Fruit fly (Drosophila melanogaster) whole organism, embryonic: ENCODE results near the gene Ugt37D1.

ENCODE experiments used
- Antp ChIP-seq: fragments of 200-800 bp; sonication (Bioruptor generic); optimal IDR thresholded peaks from 3 replicates; lab custom pipeline; 2016; ENCODE audit warnings: missing biosample characterization, missing genetic modification characterization
- B-H1 ChIP-seq: fragments of 200-800 bp; sonication (Bioruptor generic); IDR thresholded peaks from 3 replicates; pipeline ENCODE4 v1.3.6; 2022; ENCODE audit warnings: missing biosample characterization, missing genetic modification characterization
- CG10267 ChIP-seq: fragments of 200-800 bp; sonication (Bioruptor generic); optimal IDR thresholded peaks from 2 replicates; lab custom pipeline; 2018; ENCODE audit warnings: missing biosample characterization, mild to moderate bottlenecking, missing genetic modification characterization, moderate library complexity
- CG10543 ChIP-seq: fragments of 200-800 bp; sonication (Bioruptor generic); optimal IDR thresholded peaks from 3 replicates; lab custom pipeline; 2017; ENCODE audit warnings: missing biosample characterization, mild to moderate bottlenecking, missing genetic modification characterization, moderate library complexity
- CG18476 ChIP-seq: fragments of 200-800 bp; sonication (Bioruptor generic); optimal IDR thresholded peaks from 2 replicates; lab custom pipeline; 2016; ENCODE audit warnings: missing biosample characterization, mild to moderate bottlenecking, missing genetic modification characterization
- CG2712 ChIP-seq: fragments of 200-800 bp; optimal IDR thresholded peaks from 3 replicates; lab custom pipeline; 2019; ENCODE audit warnings: missing biosample characterization, mild to moderate bottlenecking, missing genetic modification characterization, moderate library complexity
- CG2875 ChIP-seq: fragments of 200-800 bp; sonication (Bioruptor generic); optimal IDR thresholded peaks from 2 replicates; lab custom pipeline; 2017; ENCODE audit warnings: missing biosample characterization, mild to moderate bottlenecking, missing genetic modification characterization, missing genetic modification reagents
- CG34224 ChIP-seq: fragments of 200-800 bp; sonication (Bioruptor generic); IDR thresholded peaks from 3 replicates; pipeline ENCODE4 v1.3.6; 2022; ENCODE audit warnings: missing biosample characterization, missing genetic modification characterization; ENCODE audit not compliant: partially characterized antibody
- CG4617 ChIP-seq: fragments of 200-800 bp; sonication (Bioruptor generic); optimal IDR thresholded peaks from 3 replicates; lab custom pipeline; 2016; ENCODE audit warnings: missing biosample characterization, missing genetic modification characterization, borderline replicate concordance
- CG6683 ChIP-seq: fragments of 200-800 bp; sonication (Bioruptor generic); optimal IDR thresholded peaks from 2 replicates; lab custom pipeline; 2017; ENCODE audit warnings: missing biosample characterization, mild to moderate bottlenecking, missing genetic modification characterization, missing genetic modification reagents
- CG8924 ChIP-seq: fragments of 200-800 bp; optimal IDR thresholded peaks from 3 replicates; lab custom pipeline; 2019; ENCODE audit warnings: missing biosample characterization, mild to moderate bottlenecking, missing genetic modification characterization, moderate library complexity
- CG9932 ChIP-seq: fragments of 200-800 bp; sonication (Bioruptor generic); IDR thresholded peaks from 2 replicates; pipeline ENCODE4 v1.3.6; 2022; ENCODE audit warnings: missing biosample characterization, missing genetic modification characterization
- Camta ChIP-seq: fragments of 200-800 bp; sonication (Bioruptor generic); optimal IDR thresholded peaks from 2 replicates; lab custom pipeline; 2016; ENCODE audit warnings: missing biosample characterization, missing genetic modification characterization
- E2f1 ChIP-seq: fragments of 200-800 bp; sonication (Bioruptor generic); IDR thresholded peaks from 2 replicates; pipeline ENCODE4 v1.3.6; 2022; ENCODE audit warnings: missing biosample characterization, missing genetic modification characterization
- ERR ChIP-seq: fragments of 200-800 bp; sonication (Bioruptor generic); optimal IDR thresholded peaks from 2 replicates; lab custom pipeline; 2016; ENCODE audit warnings: missing biosample characterization, missing genetic modification characterization
- HLH54F ChIP-seq: fragments of 200-800 bp; sonication (Bioruptor generic); optimal IDR thresholded peaks from 3 replicates; lab custom pipeline; 2016; ENCODE audit warnings: missing biosample characterization, missing genetic modification characterization
- Lpt ChIP-seq: fragments of >200 bp; optimal IDR thresholded peaks from 2 replicates; lab custom pipeline; 2018; ENCODE audit warnings: missing biosample characterization, missing genetic modification characterization
- NC2α ChIP-seq: fragments of 200-800 bp; sonication (Bioruptor generic); optimal IDR thresholded peaks from 2 replicates; lab custom pipeline; 2016; ENCODE audit warnings: missing biosample characterization, missing genetic modification characterization
- Opbp ChIP-seq: fragments of 200-800 bp; sonication (Bioruptor generic); IDR thresholded peaks from 3 replicates; pipeline ENCODE4 v1.3.6; 2022; ENCODE audit warnings: missing biosample characterization, missing genetic modification characterization; ENCODE audit not compliant: partially characterized antibody
- Spps ChIP-seq: fragments of 200-800 bp; sonication (Bioruptor generic); optimal IDR thresholded peaks from 2 replicates; lab custom pipeline; 2018; ENCODE audit warnings: missing biosample characterization, mild to moderate bottlenecking, missing genetic modification characterization
- Sry-δ ChIP-seq: fragments of 200-800 bp; sonication (Bioruptor generic); optimal IDR thresholded peaks from 2 replicates; lab custom pipeline; 2016; ENCODE audit warnings: missing biosample characterization, missing genetic modification characterization
- amos ChIP-seq: fragments of 200-800 bp; sonication (Bioruptor generic); IDR thresholded peaks from 2 replicates; pipeline ENCODE4 v1.3.6; 2022; ENCODE audit warnings: missing biosample characterization, missing genetic modification characterization; ENCODE audit not compliant: partially characterized antibody
- ap ChIP-seq: fragments of 200-800 bp; sonication (Bioruptor generic); IDR thresholded peaks from 2 replicates; pipeline ENCODE4 v1.3.6; 2022; ENCODE audit warnings: missing biosample characterization, missing genetic modification characterization
- ash1 ChIP-seq: fragments of 200-800 bp; sonication (Bioruptor generic); optimal IDR thresholded peaks from 2 replicates; lab custom pipeline; 2018; ENCODE audit warnings: missing biosample characterization, mild to moderate bottlenecking, missing genetic modification characterization
- cato ChIP-seq: fragments of 200-800 bp; sonication (Bioruptor generic); optimal IDR thresholded peaks from 2 replicates; lab custom pipeline; 2016; ENCODE audit warnings: missing biosample characterization, missing genetic modification characterization, borderline replicate concordance
- chinmo ChIP-seq: fragments of 200-800 bp; sonication (Bioruptor generic); IDR thresholded peaks from 4 replicates; pipeline ENCODE4 v1.3.6; 2022; ENCODE audit warnings: missing biosample characterization, missing genetic modification characterization; ENCODE audit not compliant: partially characterized antibody
- chm ChIP-seq: fragments of 200-800 bp; sonication (Bioruptor generic); IDR thresholded peaks from 2 replicates; pipeline ENCODE4 v1.3.6; 2022; ENCODE audit warnings: missing biosample characterization, missing genetic modification characterization
- chn ChIP-seq: fragments of 200-800 bp; sonication (Bioruptor generic); optimal IDR thresholded peaks from 2 replicates; lab custom pipeline; 2016; ENCODE audit warnings: missing biosample characterization, missing genetic modification characterization
- da ChIP-seq: fragments of 200-800 bp; sonication (Bioruptor generic); optimal IDR thresholded peaks from 2 replicates; lab custom pipeline; 2016; ENCODE audit warnings: missing biosample characterization, missing genetic modification characterization
- dati ChIP-seq: fragments of 200-800 bp; sonication (Bioruptor generic); IDR thresholded peaks from 2 replicates; pipeline ENCODE4 v1.3.6; 2022; ENCODE audit warnings: missing biosample characterization, missing genetic modification characterization
- ems ChIP-seq: fragments of 200-800 bp; sonication (Bioruptor generic); optimal IDR thresholded peaks from 3 replicates; lab custom pipeline; 2016; ENCODE audit warnings: missing biosample characterization, missing genetic modification characterization
- en ChIP-seq: fragments of 200-800 bp; sonication (Bioruptor generic); optimal IDR thresholded peaks from 2 replicates; lab custom pipeline; 2016; ENCODE audit warnings: missing biosample characterization, missing genetic modification characterization
- ham ChIP-seq: fragments of 200-800 bp; sonication (Bioruptor generic); IDR thresholded peaks from 2 replicates; pipeline ENCODE4 v1.3.6; 2022; ENCODE audit warnings: missing biosample characterization, missing genetic modification characterization
- hb ChIP-seq: fragments of 200-800 bp; sonication (Bioruptor generic); IDR thresholded peaks from 3 replicates; pipeline ENCODE4 v1.3.6; 2022; ENCODE audit warnings: missing biosample characterization, missing genetic modification characterization; ENCODE audit not compliant: partially characterized antibody
- insv ChIP-seq, 2 experiments: fragments of 200-800 bp; sonication (Bioruptor generic); optimal IDR thresholded peaks; 3 replicates each; lab custom pipeline; 2016 to 2018; ENCODE audit warnings: missing biosample characterization in 2 of 2, missing genetic modification characterization in 2 of 2
- jigr1 ChIP-seq: fragments of 200-800 bp; sonication (Bioruptor generic); IDR thresholded peaks from 3 replicates; pipeline ENCODE4 v1.3.6; 2022; ENCODE audit warnings: missing biosample characterization, missing genetic modification characterization
- pan ChIP-seq, 4 experiments: fragments of >200 bp in 3 of 4; fragments of 200-800 bp in 1 of 4; sonication (Bioruptor generic) in 1 of 4; optimal IDR thresholded peaks in 3 of 4; IDR thresholded peaks in 1 of 4; 2 replicates each; pipeline versions ENCODE4 v1.3.6 to Lab custom; 2017 to 2022; ENCODE audit warnings: missing biosample characterization in 2 of 4, missing genetic modification characterization in 2 of 4, mixed read lengths in 1 of 4
- pum ChIP-seq: fragments of 200-800 bp; sonication (Bioruptor generic); optimal IDR thresholded peaks from 2 replicates; lab custom pipeline; 2016; ENCODE audit warnings: missing biosample characterization, missing genetic modification characterization
- pzg ChIP-seq: fragments of 200-800 bp; sonication (Bioruptor generic); optimal IDR thresholded peaks from 3 replicates; lab custom pipeline; 2018; ENCODE audit warnings: missing biosample characterization, mild to moderate bottlenecking, missing genetic modification characterization, moderate library complexity
- repo ChIP-seq: fragments of 200-800 bp; sonication (Bioruptor generic); optimal IDR thresholded peaks from 2 replicates; lab custom pipeline; 2016; ENCODE audit warnings: missing biosample characterization, missing genetic modification characterization
- rib ChIP-seq: fragments of 200-800 bp; sonication (Bioruptor generic); IDR thresholded peaks from 2 replicates; pipeline ENCODE4 v1.3.6; 2022; ENCODE audit warnings: missing biosample characterization, missing genetic modification characterization
- scrt ChIP-seq: fragments of 200-800 bp; sonication (Bioruptor generic); optimal IDR thresholded peaks from 2 replicates; lab custom pipeline; 2018; ENCODE audit warnings: missing biosample characterization, mild to moderate bottlenecking, missing genetic modification characterization, moderate library complexity
- sim ChIP-seq: fragments of 200-800 bp; sonication (Bioruptor generic); IDR thresholded peaks from 2 replicates; pipeline ENCODE4 v1.3.6; 2022; ENCODE audit warnings: missing biosample characterization, missing genetic modification characterization
- sna ChIP-seq: fragments of 200-800 bp; sonication (Bioruptor generic); IDR thresholded peaks from 2 replicates; pipeline ENCODE4 v1.3.6; 2022; ENCODE audit warnings: missing biosample characterization, missing genetic modification characterization; ENCODE audit not compliant: partially characterized antibody
- ssp ChIP-seq: fragments of 200-800 bp; sonication (Bioruptor generic); IDR thresholded peaks from 2 replicates; pipeline ENCODE4 v1.3.6; 2022; ENCODE audit warnings: missing biosample characterization, missing genetic modification characterization
- tll ChIP-seq, 2 experiments: fragments of 200-800 bp in 1 of 2; fragments of >200 bp in 1 of 2; sonication (Bioruptor generic) in 1 of 2; optimal IDR thresholded peaks; 2 replicates each; lab custom pipeline; 2017 to 2019; ENCODE audit warnings: missing biosample characterization in 2 of 2, missing genetic modification characterization in 2 of 2, mild to moderate bottlenecking in 1 of 2, moderate library complexity in 1 of 2
- toy ChIP-seq: fragments of 200-800 bp; sonication (Bioruptor generic); IDR thresholded peaks from 2 replicates; pipeline ENCODE4 v1.3.6; 2022; ENCODE audit warnings: missing biosample characterization, missing genetic modification characterization
- tx ChIP-seq: fragments of 200-800 bp; sonication (Bioruptor generic); optimal IDR thresholded peaks from 2 replicates; lab custom pipeline; 2016; ENCODE audit warnings: missing biosample characterization, missing genetic modification characterization
- vfl ChIP-seq: fragments of 200-800 bp; sonication (Bioruptor generic); optimal IDR thresholded peaks from 2 replicates; lab custom pipeline; 2016; ENCODE audit warnings: missing biosample characterization, missing genetic modification characterization
- zfh2 ChIP-seq: fragments of 200-800 bp; sonication (Bioruptor generic); optimal IDR thresholded peaks from 2 replicates; lab custom pipeline; 2016; ENCODE audit warnings: missing biosample characterization, missing genetic modification characterization

Gene Ugt37D1

dm6 chr2L:16824905-16825333, 26.1 kb downstream of the Ugt37D1 start, which contains the start of gene Cse1 (continued):
- no peak for TF ChIP-seq CG9932 (GFP tag; lab: Robert Waterston, UW)
- no peak for TF ChIP-seq CG6683 (GFP tag; lab: Kevin White, UChicago)
- TF ChIP-seq Lpt, result no peak
- TF ChIP-seq CG2712 (tag; lab: Kevin White, UChicago), result no peak
- TF ChIP-seq sim (GFP tag; lab: Robert Waterston, UW), result no peak
- TF ChIP-seq Sry-δ (GFP tag; lab: Kevin White, UChicago), result peak; percentile 81
- TF ChIP-seq da (GFP tag; lab: Kevin White, UChicago), result no peak
- TF ChIP-seq ap (GFP tag; lab: Robert Waterston, UW), result no peak
- TF ChIP-seq chm, result no peak
- no peak for TF ChIP-seq NC2α (GFP tag; lab: Kevin White, UChicago)
- peak; percentile 32; the same call in 1 of the 2 replicates for TF ChIP-seq E2f1 (GFP tag; lab: Robert Waterston, UW)
- TF ChIP-seq sna (GFP tag; lab: Robert Waterston, UW), result peak; percentile 70
- TF ChIP-seq rib, result peak; percentile 75; the same call in 1 of the 2 replicates
- peak; percentile 51 for TF ChIP-seq CG34224 (GFP tag; lab: Robert Waterston, UW)
- no peak for TF ChIP-seq CG8924 (tag; lab: Kevin White, UChicago)
- TF ChIP-seq scrt (GFP tag; lab: Kevin White, UChicago), result no peak
- peak; percentile 69 for TF ChIP-seq amos (GFP tag; lab: Robert Waterston, UW)
- TF ChIP-seq CG18476, result no peak
- peak; percentile 57; the same call in 1 of the 3 replicates for TF ChIP-seq Opbp (GFP tag; lab: Robert Waterston, UW)
- TF ChIP-seq ERR (GFP tag; lab: Kevin White, UChicago), result no peak
- no peak for TF ChIP-seq dati (GFP tag; lab: Robert Waterston, UW)
- TF ChIP-seq pum (GFP tag; lab: Kevin White, UChicago), result no peak
- TF ChIP-seq chn, result no peak
- no peak for TF ChIP-seq ems (GFP tag; lab: Kevin White, UChicago)
- no peak for TF ChIP-seq cato
- TF ChIP-seq ham (GFP tag; lab: Robert Waterston, UW), result no peak
- no peak for TF ChIP-seq pan (optimal IDR thresholded peaks at IDR 0.05; lab: Kevin White, UChicago)
- TF ChIP-seq pan (GFP tag; optimal IDR thresholded peaks at IDR 0.05 in 1 of 2, IDR thresholded peaks at IDR 0.05 in 1 of 2), result no peak
- no peak for TF ChIP-seq jigr1 (GFP tag; lab: Robert Waterston, UW)
- no peak for TF ChIP-seq CG10267
- no peak for TF ChIP-seq Spps (tag; lab: Kevin White, UChicago)
- no peak for TF ChIP-seq Camta (GFP tag; lab: Kevin White, UChicago)
- no peak for TF ChIP-seq CG4617 (GFP tag; lab: Kevin White, UChicago)
- TF ChIP-seq ssp, result no peak
- no peak for TF ChIP-seq vfl (GFP tag; lab: Kevin White, UChicago)
- TF ChIP-seq hb, result peak; percentile 52; the same call in 1 of the 3 replicates
- 0 out of 4 replicates have a peak, but pooled peaks have one; percentile 56 for TF ChIP-seq chinmo
- TF ChIP-seq ash1 (GFP tag; lab: Kevin White, UChicago), result no peak
- no peak for TF ChIP-seq repo (GFP tag; lab: Kevin White, UChicago)
- peak; percentile 34 for TF ChIP-seq pzg
- no peak for TF ChIP-seq CG2875 (GFP tag; lab: Kevin White, UChicago)
- no peak for TF ChIP-seq en
- TF ChIP-seq toy, result no peak
- no peak for TF ChIP-seq B-H1
- no peak for TF ChIP-seq tll (GFP tag; optimal IDR thresholded peaks at IDR 0.05; lab: Kevin White, UChicago)
- TF ChIP-seq Antp (GFP tag; lab: Kevin White, UChicago), result no peak
- no peak for TF ChIP-seq tx (GFP tag; lab: Kevin White, UChicago)
- TF ChIP-seq zfh2 (GFP tag; lab: Kevin White, UChicago), result no peak
- TF ChIP-seq insv (GFP tag; optimal IDR thresholded peaks at IDR 0.05; lab: Kevin White, UChicago), result peak in 1 of 2 experiments; percentile 34
- no peak for TF ChIP-seq CG10543 (GFP tag; lab: Kevin White, UChicago)
- TF ChIP-seq HLH54F (GFP tag; lab: Kevin White, UChicago), result no peak
